Fruit fly (Drosophila melanogaster): Measurements from ENCODE around the gene Jon25Bii.
A peak's percentile ranks its signal among the peaks of the same experiment; 100 is the strongest.

Jon25Bii gene

dm6 chr2L:4915715-4916153 lies 37.2 kb downstream of the Jon25Bii start (continued):
- no peak for TF ChIP-seq CG6854 (GFP tag; optimal IDR thresholded peaks at IDR 0.05)
- TF ChIP-seq CG17385 (GFP tag; optimal IDR thresholded peaks at IDR 0.05) = no peak
- no peak for TF ChIP-seq lov (optimal IDR thresholded peaks at IDR 0.05)
- TF ChIP-seq lov (GFP tag; IDR thresholded peaks at IDR 0.05) = no peak
- TF ChIP-seq CG12769 (tag; optimal IDR thresholded peaks at IDR 0.05) = no peak
- peak; percentile 87 for TF ChIP-seq sens (GFP tag)
- TF ChIP-seq nmo (GFP tag; optimal IDR thresholded peaks at IDR 0.05) = peak; percentile 51
- peak; percentile 3 for TF ChIP-seq CG3281 (GFP tag; optimal IDR thresholded peaks at IDR 0.05)
- peak in 1 of 2 experiments; percentile 24 for TF ChIP-seq bsh (GFP tag; optimal IDR thresholded peaks at IDR 0.05)
- TF ChIP-seq GATAe (GFP tag; conservative IDR thresholded peaks at IDR 0.05) = no peak
- no peak for TF ChIP-seq CG11093 (GFP tag; IDR thresholded peaks at IDR 0.05)
- peak; percentile 38 for TF ChIP-seq dmrt11E (tag; optimal IDR thresholded peaks at IDR 0.05)
- peak; percentile 55 for TF ChIP-seq Blimp-1 (GFP tag; optimal IDR thresholded peaks at IDR 0.05)
- peak; percentile 18; the same call in 1 of the 2 replicates for TF ChIP-seq Ptx1 (GFP tag; IDR thresholded peaks at IDR 0.05)
- TF ChIP-seq CG4282 (GFP tag; optimal IDR thresholded peaks at IDR 0.05) = no peak
- TF ChIP-seq CG4730 (GFP tag; IDR thresholded peaks at IDR 0.05) = no peak
- TF ChIP-seq tin (GFP tag; optimal IDR thresholded peaks at IDR 0.05) = peak; percentile 8
- TF ChIP-seq ATbp (GFP tag; optimal IDR thresholded peaks at IDR 0.05) = peak; percentile 47
- no peak for TF ChIP-seq CG1602 (GFP tag; optimal IDR thresholded peaks at IDR 0.05)
- no peak for TF ChIP-seq CG10147 (GFP tag; optimal IDR thresholded peaks at IDR 0.05)
- no peak for TF ChIP-seq Fer2 (tag; optimal IDR thresholded peaks at IDR 0.05)
- TF ChIP-seq sr (GFP tag; IDR thresholded peaks at IDR 0.05) = no peak
- TF ChIP-seq Atf-2 (GFP tag; optimal IDR thresholded peaks at IDR 0.05) = no peak
- peak; percentile 44 for TF ChIP-seq Asciz (GFP tag; optimal IDR thresholded peaks at IDR 0.05)
- TF ChIP-seq CG10366 (GFP tag; IDR thresholded peaks at IDR 0.05) = no peak
- no peak for TF ChIP-seq knrl (GFP tag; IDR thresholded peaks at IDR 0.05; ENCODE audit: partially characterized antibody)
- peak; percentile 50 for TF ChIP-seq CG2678 (tag; optimal IDR thresholded peaks at IDR 0.05)
- TF ChIP-seq pros (GFP tag; optimal IDR thresholded peaks at IDR 0.05) = no peak
- TF ChIP-seq bcd (GFP tag; optimal IDR thresholded peaks at IDR 0.05) = peak; percentile 23
- TF ChIP-seq CG6683 (GFP tag; optimal IDR thresholded peaks at IDR 0.05) = no peak
- TF ChIP-seq wdn (GFP tag; IDR thresholded peaks at IDR 0.05) = peak; percentile 13; the same call in 1 of the 2 replicates
- TF ChIP-seq gro (GFP tag; optimal IDR thresholded peaks at IDR 0.05) = no peak
- TF ChIP-seq CG13775 (GFP tag; optimal IDR thresholded peaks at IDR 0.05) = no peak
- no peak for TF ChIP-seq ttk (GFP tag; IDR thresholded peaks at IDR 0.05)
- no peak for TF ChIP-seq seq (GFP tag; IDR thresholded peaks at IDR 0.05)
- 0 out of 3 replicates have a peak, but pooled peaks have one; percentile 40 for TF ChIP-seq ci (GFP tag; IDR thresholded peaks at IDR 0.05)
- no peak for TF ChIP-seq CG8478 (optimal IDR thresholded peaks at IDR 0.05)
- TF ChIP-seq CG10267 (tag; optimal IDR thresholded peaks at IDR 0.05) = peak; percentile 36
- TF ChIP-seq Hand (GFP tag; optimal IDR thresholded peaks at IDR 0.05) = no peak
- peak; percentile 17 for TF ChIP-seq Ssrp (tag; optimal IDR thresholded peaks at IDR 0.05)
- peak; percentile 51 for TF ChIP-seq CG31441 (GFP tag; IDR thresholded peaks at IDR 0.05)
- peak; percentile 23 for TF ChIP-seq grau (tag; optimal IDR thresholded peaks at IDR 0.05)
- TF ChIP-seq Deaf1 (tag; optimal IDR thresholded peaks at IDR 0.05) = no peak
- no peak for TF ChIP-seq CG1603 (tag; optimal IDR thresholded peaks at IDR 0.05)
- no peak for TF ChIP-seq ham (GFP tag; IDR thresholded peaks at IDR 0.05)
- no peak for TF ChIP-seq Side (GFP tag; optimal IDR thresholded peaks at IDR 0.05)
- TF ChIP-seq ranshi (GFP tag; IDR thresholded peaks at IDR 0.05) = no peak
- TF ChIP-seq CG34422 (GFP tag; IDR thresholded peaks at IDR 0.05) = no peak
- TF ChIP-seq CG11560 (tag; IDR thresholded peaks at IDR 0.05) = no peak
- TF ChIP-seq CG7556 (GFP tag; optimal IDR thresholded peaks at IDR 0.05) = peak; percentile 40
- no peak for TF ChIP-seq CG7372 (GFP tag; IDR thresholded peaks at IDR 0.05)
- TF ChIP-seq chm (GFP tag; IDR thresholded peaks at IDR 0.05) = no peak

Data from whole organism, embryonic.